Fruit fly (Drosophila melanogaster): Measurements from ENCODE around the gene CG7271.
A peak's percentile ranks its signal among the peaks of the same experiment; 100 is the strongest.

Gene CG7271

DNA sequence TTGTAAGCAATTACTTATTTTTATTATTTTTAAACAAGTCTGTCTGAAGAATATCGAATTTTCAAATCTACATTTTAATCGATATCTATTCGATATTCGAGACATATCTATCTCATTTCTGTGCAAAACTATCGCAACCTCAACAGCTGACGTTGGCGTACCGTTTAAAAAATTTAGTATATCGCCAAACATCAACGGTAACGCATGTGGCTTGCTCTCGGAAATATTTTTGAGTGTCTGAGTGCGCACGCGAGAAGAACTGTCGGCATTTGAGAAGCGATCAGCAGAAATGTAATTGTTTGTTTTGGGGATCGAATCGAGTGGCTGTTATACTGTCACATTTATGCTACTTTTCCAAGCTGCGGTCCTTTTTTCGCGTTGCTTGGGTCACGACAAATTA lies 37.2 kb downstream of the CG7271 start, which contains the start of gene MYPT-75D (continued):
- TF ChIP-seq D19B (GFP tag; optimal IDR thresholded peaks at IDR 0.05) = no peak
- TF ChIP-seq ro (GFP tag; IDR thresholded peaks at IDR 0.05) = no peak
- no peak for TF ChIP-seq CG12942 (GFP tag; optimal IDR thresholded peaks at IDR 0.05)
- TF ChIP-seq ewg (GFP tag; optimal IDR thresholded peaks at IDR 0.05) = no peak
- no peak for TF ChIP-seq disco-r (GFP tag; optimal IDR thresholded peaks at IDR 0.05)
- TF ChIP-seq Fer1 (GFP tag; optimal IDR thresholded peaks at IDR 0.05) = peak; percentile 45
- TF ChIP-seq CG10654 (GFP tag; optimal IDR thresholded peaks at IDR 0.05) = no peak
- TF ChIP-seq gsb-n (tag; optimal IDR thresholded peaks at IDR 0.05) = peak; percentile 17
- TF ChIP-seq aop (GFP tag; IDR thresholded peaks at IDR 0.05) = no peak
- no peak for TF ChIP-seq ssp (GFP tag; IDR thresholded peaks at IDR 0.05)
- TF ChIP-seq CG11456 (GFP tag; IDR thresholded peaks at IDR 0.05) = no peak
- TF ChIP-seq CG7963 (GFP tag; IDR thresholded peaks at IDR 0.05; ENCODE audit: partially characterized antibody) = peak; percentile 80
- TF ChIP-seq seq (GFP tag; IDR thresholded peaks at IDR 0.05) = no peak
- TF ChIP-seq org-1 (GFP tag; optimal IDR thresholded peaks at IDR 0.05) = no peak
- TF ChIP-seq CG13775 (GFP tag; optimal IDR thresholded peaks at IDR 0.05) = no peak
- TF ChIP-seq btn (GFP tag; optimal IDR thresholded peaks at IDR 0.05) = no peak
- 0 out of 2 replicates have a peak, but pooled peaks have one; percentile 27 for TF ChIP-seq slbo (GFP tag; IDR thresholded peaks at IDR 0.05)
- no peak for TF ChIP-seq run (tag; optimal IDR thresholded peaks at IDR 0.05)
- TF ChIP-seq HLHmδ (GFP tag; optimal IDR thresholded peaks at IDR 0.05) = peak; percentile 68
- TF ChIP-seq NfI (GFP tag; optimal IDR thresholded peaks at IDR 0.05) = peak; percentile 21
- TF ChIP-seq NK7.1 (GFP tag; optimal IDR thresholded peaks at IDR 0.05) = no peak
- 0 out of 2 replicates have a peak, but pooled peaks have one; percentile 6 for TF ChIP-seq Xrp1 (GFP tag; IDR thresholded peaks at IDR 0.05)
- TF ChIP-seq scrt (GFP tag; optimal IDR thresholded peaks at IDR 0.05) = no peak
- no peak for TF ChIP-seq ham (GFP tag; IDR thresholded peaks at IDR 0.05)
- no peak for TF ChIP-seq CG31224 (GFP tag; IDR thresholded peaks at IDR 0.05)
- no peak for TF ChIP-seq CG14050 (GFP tag; IDR thresholded peaks at IDR 0.05)
- TF ChIP-seq PHDP (tag; optimal IDR thresholded peaks at IDR 0.05) = peak; percentile 23
- no peak for TF ChIP-seq yki (optimal IDR thresholded peaks at IDR 0.05)
- no peak for TF ChIP-seq GATAe (GFP tag; conservative IDR thresholded peaks at IDR 0.05)
- TF ChIP-seq CG5245 (GFP tag; optimal IDR thresholded peaks at IDR 0.05) = no peak
- peak; percentile 45 for TF ChIP-seq Dad (GFP tag; optimal IDR thresholded peaks at IDR 0.05)
- TF ChIP-seq Elba2 (GFP tag; optimal IDR thresholded peaks at IDR 0.05) = no peak
- TF ChIP-seq Doc2 (GFP tag; IDR thresholded peaks at IDR 0.05) = no peak
- peak; percentile 29 for TF ChIP-seq CG30020 (tag; optimal IDR thresholded peaks at IDR 0.05)
- TF ChIP-seq sqz (GFP tag; optimal IDR thresholded peaks at IDR 0.05) = no peak
- no peak for TF ChIP-seq CG6254 (GFP tag; optimal IDR thresholded peaks at IDR 0.05)
- TF ChIP-seq Spps (tag; optimal IDR thresholded peaks at IDR 0.05) = no peak
- peak; percentile 30 for TF ChIP-seq MTF-1 (GFP tag; optimal IDR thresholded peaks at IDR 0.05; ENCODE audit: borderline replicate concordance)
- peak; percentile 44 for TF ChIP-seq CG11504 (tag; optimal IDR thresholded peaks at IDR 0.05)
- no peak for TF ChIP-seq Dek (tag; optimal IDR thresholded peaks at IDR 0.05)
- TF ChIP-seq Hr78 (GFP tag; optimal IDR thresholded peaks at IDR 0.05) = peak in 1 of 2 experiments; percentile 9
- TF ChIP-seq CG3163 (GFP tag; optimal IDR thresholded peaks at IDR 0.05) = peak; percentile 40
- no peak for TF ChIP-seq CG4424 (GFP tag; optimal IDR thresholded peaks at IDR 0.05)
- peak; percentile 39 for TF ChIP-seq Mes4 (GFP tag; optimal IDR thresholded peaks at IDR 0.05)
- TF ChIP-seq CG3281 (GFP tag; optimal IDR thresholded peaks at IDR 0.05) = peak; percentile 8
- TF ChIP-seq gce (GFP tag; IDR thresholded peaks at IDR 0.05) = no peak
- peak; percentile 91 for TF ChIP-seq Dll (GFP tag; IDR thresholded peaks at IDR 0.05; ENCODE audit: partially characterized antibody)
- no peak for TF ChIP-seq ftz-f1 (GFP tag; optimal IDR thresholded peaks at IDR 0.05)
